Fruit fly (Drosophila melanogaster) S2 (cell line): ENCODE data around the gene Ppm1.

Experiments
- CG8478 ChIP-seq: fragments of >200 bp; optimal IDR thresholded peaks from 2 replicates; lab custom pipeline; 2018
- CTCF ChIP-seq, 2 experiments: fragments of >200 bp; optimal IDR thresholded peaks; 2 replicates each; lab custom pipeline; 2018

dm6 chr3L:609163-609562 is 28.0 kb downstream of the Ppm1 start:
- TF ChIP-seq CG8478 (lab: Kevin White, UChicago) (no peak), CTCF (optimal IDR thresholded peaks at IDR 0.05; lab: Kevin White, UChicago) (no peak)
